Fruit fly (Drosophila melanogaster) whole organism, prepupa: ENCODE data around the gene CG18666.

Experiments
- CG11294 ChIP-seq: fragments of 200-800 bp; sonication (Bioruptor generic); IDR thresholded peaks from 2 replicates; pipeline ENCODE4 v1.3.6; 2022; ENCODE audit warnings: missing biosample characterization, missing genetic modification characterization
- CG1621 ChIP-seq: fragments of 200-800 bp; sonication (Bioruptor generic); optimal IDR thresholded peaks from 3 replicates; lab custom pipeline; 2018; ENCODE audit warnings: missing biosample characterization, mild to moderate bottlenecking, missing genetic modification characterization
- CG16779 ChIP-seq: fragments of 200-800 bp; sonication (Bioruptor generic); optimal IDR thresholded peaks from 3 replicates; lab custom pipeline; 2017; ENCODE audit warnings: missing biosample characterization, mild to moderate bottlenecking, missing genetic modification characterization
- CG32006 ChIP-seq: fragments of 200-800 bp; sonication (Bioruptor generic); optimal IDR thresholded peaks from 3 replicates; lab custom pipeline; 2017; ENCODE audit warnings: missing biosample characterization, mild to moderate bottlenecking, missing genetic modification characterization
- CG6808 ChIP-seq: fragments of 200-800 bp; sonication (Bioruptor generic); optimal IDR thresholded peaks from 3 replicates; lab custom pipeline; 2017; ENCODE audit warnings: missing biosample characterization, missing genetic modification characterization, mild to moderate bottlenecking, moderate library complexity, missing genetic modification reagents
- CG6854 ChIP-seq: fragments of 200-800 bp; sonication (Bioruptor generic); optimal IDR thresholded peaks from 2 replicates; lab custom pipeline; 2017; ENCODE audit warnings: missing biosample characterization, mild to moderate bottlenecking, missing genetic modification characterization
- Ets21C ChIP-seq: fragments of 200-800 bp; sonication (Bioruptor generic); optimal IDR thresholded peaks from 3 replicates; lab custom pipeline; 2016; ENCODE audit warnings: missing biosample characterization, missing genetic modification characterization
- Gug ChIP-seq: fragments of 200-800 bp; sonication (Bioruptor generic); IDR thresholded peaks from 2 replicates; pipeline ENCODE4 v1.3.6; 2022; ENCODE audit warnings: missing biosample characterization, missing genetic modification characterization
- Sox102F ChIP-seq: fragments of 200-800 bp; sonication (Bioruptor generic); optimal IDR thresholded peaks from 2 replicates; lab custom pipeline; 2016; ENCODE audit warnings: missing biosample characterization, mild to moderate bottlenecking, missing genetic modification characterization
- acj6 ChIP-seq: fragments of 200-800 bp; sonication (Bioruptor generic); optimal IDR thresholded peaks from 3 replicates; lab custom pipeline; 2016; ENCODE audit warnings: missing biosample characterization, missing genetic modification characterization
- cyc ChIP-seq: fragments of 200-800 bp; sonication (Bioruptor generic); optimal IDR thresholded peaks from 3 replicates; lab custom pipeline; 2016; ENCODE audit warnings: missing biosample characterization, missing genetic modification characterization
- dac ChIP-seq: fragments of 200-800 bp; sonication (Bioruptor generic); optimal IDR thresholded peaks from 2 replicates; lab custom pipeline; 2017; ENCODE audit warnings: missing biosample characterization, mild to moderate bottlenecking, missing genetic modification characterization
- fd59A ChIP-seq: fragments of 200-800 bp; sonication (Bioruptor generic); optimal IDR thresholded peaks from 2 replicates; lab custom pipeline; 2017; ENCODE audit warnings: missing biosample characterization, mild to moderate bottlenecking, missing genetic modification characterization, missing genetic modification reagents

DNA sequence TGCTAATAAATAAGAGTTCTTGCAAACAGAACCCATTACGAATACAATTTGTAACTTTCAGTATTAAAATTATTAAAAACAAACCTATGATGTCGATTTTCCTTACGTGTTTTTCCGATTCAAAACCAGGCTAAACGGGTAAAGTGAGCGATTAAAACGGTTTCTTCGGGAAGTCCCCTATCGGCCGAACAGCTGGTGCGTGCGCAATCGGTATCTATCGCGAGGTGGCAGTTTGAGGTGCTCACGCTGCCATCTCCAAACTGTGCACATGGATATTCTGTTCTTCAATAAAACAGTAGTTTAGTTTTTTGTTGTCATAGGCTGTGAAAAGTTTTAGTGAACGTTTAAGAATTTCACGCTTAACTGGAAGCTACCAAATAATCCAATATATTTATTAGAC, 45.4 kb upstream of the CG18666 start, which contains the start of gene TTLL4A:
- no peak for TF ChIP-seq Sox102F (GFP tag; lab: Kevin White, UChicago)
- no peak for TF ChIP-seq CG6854 (GFP tag; lab: Kevin White, UChicago)
- no peak for TF ChIP-seq CG16779
- TF ChIP-seq dac (GFP tag; lab: Kevin White, UChicago): no peak
- TF ChIP-seq CG1621 (tag; lab: Kevin White, UChicago): no peak
- TF ChIP-seq cyc (GFP tag; lab: Kevin White, UChicago): no peak
- no peak for TF ChIP-seq CG6808 (GFP tag; lab: Kevin White, UChicago)
- TF ChIP-seq Gug (GFP tag; lab: Robert Waterston, UW): no peak
- TF ChIP-seq Ets21C (GFP tag; lab: Kevin White, UChicago): no peak
- TF ChIP-seq CG11294: no peak
- no peak for TF ChIP-seq CG32006 (GFP tag; lab: Kevin White, UChicago)
- no peak for TF ChIP-seq fd59A (GFP tag; lab: Kevin White, UChicago)
- TF ChIP-seq acj6 (GFP tag; lab: Kevin White, UChicago): no peak
